Fruit fly (Drosophila melanogaster) whole organism, pupa: Measurements from ENCODE around the gene scrt.

Experiments used
- CG13204 ChIP-seq: fragments of 200-800 bp; sonication (Bioruptor generic); optimal IDR thresholded peaks from 2 replicates; lab custom pipeline; 2018; ENCODE audit warnings: missing biosample characterization, mild to moderate bottlenecking, missing genetic modification characterization, moderate library complexity
- CG15710 ChIP-seq: fragments of 200-800 bp; sonication (Bioruptor generic); optimal IDR thresholded peaks from 2 replicates; lab custom pipeline; 2018; ENCODE audit warnings: missing biosample characterization, mild to moderate bottlenecking, missing genetic modification characterization, moderate library complexity
- CG17806 ChIP-seq: fragments of 200-800 bp; sonication (Bioruptor generic); optimal IDR thresholded peaks from 2 replicates; lab custom pipeline; 2018; ENCODE audit warnings: missing biosample characterization, mild to moderate bottlenecking, missing genetic modification characterization, moderate library complexity
- CG34367 ChIP-seq: fragments of 200-800 bp; sonication (Bioruptor generic); optimal IDR thresholded peaks from 2 replicates; lab custom pipeline; 2018; ENCODE audit warnings: missing biosample characterization, mild to moderate bottlenecking, missing genetic modification characterization
- CG4496 ChIP-seq: fragments of 200-800 bp; sonication (Bioruptor generic); IDR thresholded peaks from 3 replicates; pipeline ENCODE4 v1.3.6; 2022; ENCODE audit warnings: missing biosample characterization, missing genetic modification characterization
- CG8159 ChIP-seq: fragments of 200-800 bp; sonication (Bioruptor generic); optimal IDR thresholded peaks from 3 replicates; lab custom pipeline; 2018; ENCODE audit warnings: missing biosample characterization, mild to moderate bottlenecking, missing genetic modification characterization, moderate library complexity
- CG8301 ChIP-seq: fragments of 200-800 bp; sonication (Bioruptor generic); optimal IDR thresholded peaks from 2 replicates; lab custom pipeline; 2018; ENCODE audit warnings: missing biosample characterization, mild to moderate bottlenecking, missing genetic modification characterization
- CG9948 ChIP-seq: fragments of 200-800 bp; sonication (Bioruptor generic); optimal IDR thresholded peaks from 2 replicates; lab custom pipeline; 2018; ENCODE audit warnings: missing biosample characterization, mild to moderate bottlenecking, missing genetic modification characterization, moderate library complexity
- D1 ChIP-seq: fragments of 200-800 bp; sonication (Bioruptor generic); optimal IDR thresholded peaks from 2 replicates; lab custom pipeline; 2018; ENCODE audit warnings: missing biosample characterization, mild to moderate bottlenecking, missing genetic modification characterization, moderate library complexity
- EcR ChIP-seq: fragments of 200-800 bp; sonication (Bioruptor generic); optimal IDR thresholded peaks from 3 replicates; lab custom pipeline; 2019; ENCODE audit warnings: missing biosample characterization, missing genetic modification characterization, mild to moderate bottlenecking, moderate library complexity, missing genetic modification reagents

DNA sequence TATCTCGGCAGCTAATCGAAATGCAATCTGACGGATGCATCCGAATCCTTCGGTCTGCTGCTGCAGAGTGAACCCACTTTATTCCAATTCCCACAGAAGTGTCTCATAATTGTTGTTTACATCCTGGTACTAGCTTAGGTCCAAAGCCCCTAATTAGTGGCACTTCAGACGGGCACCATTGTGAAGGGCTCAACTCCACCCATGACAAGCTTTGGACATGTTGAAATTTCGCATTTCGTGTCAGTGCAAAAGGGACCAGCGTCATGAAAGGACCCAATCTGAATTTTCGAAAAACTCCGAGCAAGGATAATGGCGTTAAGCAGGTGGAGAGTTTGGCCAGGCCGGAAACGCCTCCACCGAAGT is 42.8 kb downstream of the scrt start, which contains the start of gene Gr64a:
- TF ChIP-seq D1 (tag; lab: Kevin White, UChicago) (no peak), CG9948 (tag; lab: Kevin White, UChicago) (no peak), CG8159 (tag; lab: Kevin White, UChicago) (no peak), EcR (no peak), CG13204 (GFP tag; lab: Kevin White, UChicago) (no peak), CG15710 (tag; lab: Kevin White, UChicago) (no peak), CG17806 (tag; lab: Kevin White, UChicago) (no peak), CG8301 (tag; lab: Kevin White, UChicago) (no peak), CG4496 (GFP tag; lab: Robert Waterston, UW) (no peak), CG34367 (tag; lab: Kevin White, UChicago) (no peak)
